ENCODE assay signal across 2 fruit fly cellular contexts in the genomic region with DNA sequence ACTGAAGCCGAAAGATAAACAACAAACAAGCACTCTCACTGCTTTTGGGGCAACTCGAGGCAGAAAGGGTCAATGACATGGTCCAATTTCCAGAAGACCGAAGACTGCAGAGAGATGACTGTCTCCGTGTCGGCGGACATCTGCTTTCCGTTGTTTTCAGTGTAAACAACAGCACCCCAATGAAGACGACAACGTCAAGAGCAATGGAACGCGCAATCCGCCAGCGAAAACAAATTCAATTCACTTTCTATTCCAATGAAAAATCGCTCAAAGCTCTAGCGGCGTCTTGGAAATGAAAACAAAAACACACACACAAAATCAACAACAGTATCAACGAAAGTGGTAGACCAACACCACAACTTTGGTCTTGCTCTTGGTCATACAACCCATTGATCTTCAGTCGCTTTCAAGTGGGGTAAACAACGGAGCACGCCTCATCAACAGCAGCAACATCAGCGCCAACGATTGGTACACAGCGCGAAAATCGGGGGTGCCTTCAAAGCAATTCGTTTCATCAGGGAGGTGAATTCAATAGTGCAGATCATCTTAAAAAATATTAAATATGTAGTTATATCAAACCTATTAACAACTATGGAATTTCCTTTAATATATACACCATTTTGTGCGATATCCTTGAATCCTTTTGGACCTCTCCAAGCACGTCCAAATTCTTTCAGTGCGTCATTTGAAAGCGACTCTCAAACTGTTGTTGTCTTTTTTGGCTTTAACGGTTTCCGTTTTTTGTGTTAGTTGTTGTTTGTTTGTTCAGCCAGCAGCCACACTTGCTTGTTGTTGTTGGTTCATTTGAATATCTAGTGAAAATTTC.
TF ChIP-seq lines count a peak whose summit lies in the region.

No protein-coding gene starts in this region.

TF ChIP-seq in whole organism, embryonic, 481 proteins besides CTCF, POLR2A, EP300 and RAD21 (continued from another document and continues in another):
- TF ChIP-seq CG4424 (GFP tag; optimal IDR thresholded peaks at IDR 0.05; lab: Kevin White, UChicago) (peak; percentile 65), prd (optimal IDR thresholded peaks at IDR 0.05; lab: Kevin White, UChicago) (no peak), prd (GFP tag; IDR thresholded peaks at IDR 0.05; lab: Robert Waterston, UW) (peak; percentile 65; the same call in 2 of the 3 replicates), croc (GFP tag; conservative IDR thresholded peaks at IDR 0.05; lab: Robert Waterston, UW) (peak; percentile 83), row (GFP tag; IDR thresholded peaks at IDR 0.05; lab: Robert Waterston, UW) (peak; percentile 58), CG12299 (tag; optimal IDR thresholded peaks at IDR 0.05; lab: Kevin White, UChicago) (no peak), CG43689 (GFP tag; IDR thresholded peaks at IDR 0.05; lab: Robert Waterston, UW) (0 out of 2 replicates have a peak, but pooled peaks have one; percentile 28), CG2678 (tag; optimal IDR thresholded peaks at IDR 0.05; lab: Kevin White, UChicago) (peak; percentile 80), CG8944 (GFP tag; optimal IDR thresholded peaks at IDR 0.05; lab: Kevin White, UChicago) (peak; percentile 32), gfzf (GFP tag; optimal IDR thresholded peaks at IDR 0.05; lab: Kevin White, UChicago) (no peak), bab2 (GFP tag; optimal IDR thresholded peaks at IDR 0.05; lab: Kevin White, UChicago) (no peak), ssp (GFP tag; IDR thresholded peaks at IDR 0.05; lab: Robert Waterston, UW) (peak; percentile 43), CG11456 (GFP tag; IDR thresholded peaks at IDR 0.05; lab: Robert Waterston, UW) (0 out of 3 replicates have a peak, but pooled peaks have one; percentile 16), CG4328 (GFP tag; optimal IDR thresholded peaks at IDR 0.05; lab: Kevin White, UChicago) (peak; percentile 22), CG6689 (GFP tag; IDR thresholded peaks at IDR 0.05; lab: Robert Waterston, UW) (peak; percentile 53), shn (GFP tag; optimal IDR thresholded peaks at IDR 0.05; lab: Kevin White, UChicago) (no peak), dati (GFP tag; IDR thresholded peaks at IDR 0.05; lab: Robert Waterston, UW) (peak; percentile 34; the same call in 1 of the 2 replicates), tin (GFP tag; optimal IDR thresholded peaks at IDR 0.05; lab: Kevin White, UChicago) (peak; percentile 58), Eip74EF (GFP tag; optimal IDR thresholded peaks at IDR 0.05; lab: Kevin White, UChicago) (peak in 1 of 2 experiments; percentile 80), CG10979 (tag; optimal IDR thresholded peaks at IDR 0.05; lab: Kevin White, UChicago) (peak; percentile 82), CG10654 (GFP tag; optimal IDR thresholded peaks at IDR 0.05; lab: Kevin White, UChicago) (peak; percentile 54), CG17912 (GFP tag; optimal IDR thresholded peaks at IDR 0.05; lab: Kevin White, UChicago) (no peak), dmrt99B (tag; optimal IDR thresholded peaks at IDR 0.05; lab: Kevin White, UChicago) (peak; percentile 88), gsb-n (tag; optimal IDR thresholded peaks at IDR 0.05; lab: Kevin White, UChicago) (peak; percentile 60), CG8388 (GFP tag; optimal IDR thresholded peaks at IDR 0.05; lab: Kevin White, UChicago) (peak; percentile 81), Med (GFP tag; lab: Kevin White, UChicago) (peak; percentile 83), phol (tag; optimal IDR thresholded peaks at IDR 0.05; lab: Kevin White, UChicago) (peak; percentile 84), ind (GFP tag; optimal IDR thresholded peaks at IDR 0.05; lab: Kevin White, UChicago) (peak; percentile 57), cato (GFP tag; optimal IDR thresholded peaks at IDR 0.05; lab: Kevin White, UChicago; ENCODE audit: borderline replicate concordance) (peak; percentile 18), scrt (GFP tag; optimal IDR thresholded peaks at IDR 0.05; lab: Kevin White, UChicago) (peak; percentile 16), gsb (GFP tag; IDR thresholded peaks at IDR 0.05; lab: Robert Waterston, UW) (no peak), CG7357 (GFP tag; IDR thresholded peaks at IDR 0.05; lab: Robert Waterston, UW) (peak; percentile 49; the same call in 2 of the 3 replicates), CG2889 (GFP tag; IDR thresholded peaks at IDR 0.05; lab: Robert Waterston, UW) (no peak), CG11560 (tag; IDR thresholded peaks at IDR 0.05; lab: Robert Waterston, UW) (no peak), onecut (GFP tag; IDR thresholded peaks at IDR 0.05; lab: Robert Waterston, UW) (peak; percentile 68), CG4360 (GFP tag; IDR thresholded peaks at IDR 0.05; lab: Robert Waterston, UW) (no peak), kay (GFP tag; optimal IDR thresholded peaks at IDR 0.05; lab: Kevin White, UChicago) (peak; percentile 50), E2f2 (GFP tag; IDR thresholded peaks at IDR 0.05; lab: Robert Waterston, UW) (peak; percentile 8; the same call in 1 of the 2 replicates), CG33557 (GFP tag; optimal IDR thresholded peaks at IDR 0.05; lab: Kevin White, UChicago) (peak; percentile 61), CG2129 (GFP tag; IDR thresholded peaks at IDR 0.05; lab: Robert Waterston, UW; ENCODE audit: partially characterized antibody) (no peak), CG32767 (GFP tag; IDR thresholded peaks at IDR 0.05; lab: Robert Waterston, UW) (peak; percentile 62), CG15514 (GFP tag; optimal IDR thresholded peaks at IDR 0.05; lab: Kevin White, UChicago) (no peak), gem (tag; optimal IDR thresholded peaks at IDR 0.05; lab: Kevin White, UChicago) (peak; percentile 85), Ptx1 (GFP tag; IDR thresholded peaks at IDR 0.05; lab: Robert Waterston, UW) (peak; percentile 77), CG14710 (tag; optimal IDR thresholded peaks at IDR 0.05; lab: Kevin White, UChicago) (peak; percentile 54), CG18619 (GFP tag; optimal IDR thresholded peaks at IDR 0.05; lab: Kevin White, UChicago) (peak; percentile 42), CG11504 (tag; optimal IDR thresholded peaks at IDR 0.05; lab: Kevin White, UChicago) (peak; percentile 82), CG30020 (tag; optimal IDR thresholded peaks at IDR 0.05; lab: Kevin White, UChicago) (peak; percentile 40), trem (tag; optimal IDR thresholded peaks at IDR 0.05; lab: Kevin White, UChicago) (peak; percentile 37), Hr3 (GFP tag; optimal IDR thresholded peaks at IDR 0.05; lab: Kevin White, UChicago) (peak; percentile 47), otp (GFP tag; IDR thresholded peaks at IDR 0.05; lab: Robert Waterston, UW) (peak; percentile 43; the same call in 1 of the 3 replicates), Stat92E (GFP tag; optimal IDR thresholded peaks at IDR 0.05; lab: Kevin White, UChicago) (peak in 1 of 3 experiments; percentile 83), nerfin-1 (tag; optimal IDR thresholded peaks at IDR 0.05; lab: Kevin White, UChicago) (peak; percentile 42), CG31224 (GFP tag; IDR thresholded peaks at IDR 0.05; lab: Robert Waterston, UW) (no peak), CG3995 (GFP tag; optimal IDR thresholded peaks at IDR 0.05; lab: Kevin White, UChicago) (peak; percentile 0), CG7839 (tag; optimal IDR thresholded peaks at IDR 0.05; lab: Kevin White, UChicago) (peak; percentile 82), Meics (GFP tag; optimal IDR thresholded peaks at IDR 0.05; lab: Kevin White, UChicago) (peak; percentile 10), unpg (GFP tag; optimal IDR thresholded peaks at IDR 0.05; lab: Kevin White, UChicago) (peak; percentile 79), Oli (tag; optimal IDR thresholded peaks at IDR 0.05; lab: Kevin White, UChicago) (peak; percentile 84), sens (GFP tag; lab: Kevin White, UChicago) (peak; percentile 88)

TF ChIP-seq in whole organism, prepupa, 60 proteins besides CTCF, POLR2A, EP300 and RAD21 (continued from another document):
- TF ChIP-seq acj6 (GFP tag; optimal IDR thresholded peaks at IDR 0.05; lab: Kevin White, UChicago), result no peak
- peak; percentile 78 for TF ChIP-seq CG4318 (GFP tag; optimal IDR thresholded peaks at IDR 0.05; lab: Kevin White, UChicago)
- peak; percentile 7; the same call in 1 of the 3 replicates for TF ChIP-seq CG6163 (GFP tag; IDR thresholded peaks at IDR 0.05; lab: Robert Waterston, UW)
- peak; percentile 69 for TF ChIP-seq eg (GFP tag; IDR thresholded peaks at IDR 0.05; lab: Robert Waterston, UW)
- TF ChIP-seq fd85E (GFP tag; optimal IDR thresholded peaks at IDR 0.05; lab: Kevin White, UChicago), result no peak
- TF ChIP-seq Lpt (GFP tag; optimal IDR thresholded peaks at IDR 0.05; lab: Kevin White, UChicago), result peak; percentile 50
- no peak for TF ChIP-seq CG8632 (GFP tag; optimal IDR thresholded peaks at IDR 0.05; lab: Kevin White, UChicago)
- TF ChIP-seq CG1621 (tag; optimal IDR thresholded peaks at IDR 0.05; lab: Kevin White, UChicago), result no peak
- TF ChIP-seq Ets21C (GFP tag; optimal IDR thresholded peaks at IDR 0.05; lab: Kevin White, UChicago), result no peak
- TF ChIP-seq CG8119 (GFP tag; IDR thresholded peaks at IDR 0.05; lab: Robert Waterston, UW), result peak; percentile 83
- no peak for TF ChIP-seq Ets96B (tag; optimal IDR thresholded peaks at IDR 0.05; lab: Kevin White, UChicago)
- no peak for TF ChIP-seq CG6854 (GFP tag; optimal IDR thresholded peaks at IDR 0.05; lab: Kevin White, UChicago)
- peak; percentile 41 for TF ChIP-seq OdsH (GFP tag; optimal IDR thresholded peaks at IDR 0.05; lab: Kevin White, UChicago)
- peak; percentile 2 for TF ChIP-seq achi (GFP tag; optimal IDR thresholded peaks at IDR 0.05; lab: Kevin White, UChicago)
- peak; percentile 49 for TF ChIP-seq Eip78C (GFP tag; lab: Kevin White, UChicago)
